Fruit fly (Drosophila melanogaster) whole organism, embryonic: Measurements from ENCODE around the gene CG9522.

Source experiments
- Aef1 ChIP-seq: fragments of 200-800 bp; sonication (Bioruptor generic); IDR thresholded peaks from 3 replicates; pipeline ENCODE4 v1.3.6; 2022; ENCODE audit warnings: missing biosample characterization, missing genetic modification characterization
- Blimp-1 ChIP-seq: fragments of 200-800 bp; sonication (Bioruptor generic); optimal IDR thresholded peaks from 3 replicates; lab custom pipeline; 2018; ENCODE audit warnings: missing biosample characterization, missing genetic modification characterization, mild to moderate bottlenecking, moderate library complexity, missing genetic modification reagents
- CG10979 ChIP-seq: fragments of 200-800 bp; sonication (Bioruptor generic); optimal IDR thresholded peaks from 2 replicates; lab custom pipeline; 2018; ENCODE audit warnings: missing biosample characterization, mild to moderate bottlenecking, missing genetic modification characterization, moderate library complexity
- CG11093 ChIP-seq: fragments of 200-800 bp; sonication (Bioruptor generic); IDR thresholded peaks from 3 replicates; pipeline ENCODE4 v1.3.6; 2022; ENCODE audit warnings: missing biosample characterization, missing genetic modification characterization
- CG11560 ChIP-seq: fragments of 200-800 bp; sonication (Bioruptor generic); IDR thresholded peaks from 3 replicates; pipeline ENCODE4 v1.3.6; 2022; ENCODE audit warnings: missing biosample characterization, missing genetic modification characterization
- CG14441 ChIP-seq: fragments of 200-800 bp; sonication (Bioruptor generic); IDR thresholded peaks from 2 replicates; pipeline ENCODE4 v1.3.6; 2022; ENCODE audit warnings: missing biosample characterization, missing genetic modification characterization
- CG14965 ChIP-seq: fragments of 200-800 bp; sonication (Bioruptor generic); optimal IDR thresholded peaks from 2 replicates; lab custom pipeline; 2016; ENCODE audit warnings: missing biosample characterization, missing genetic modification characterization, borderline replicate concordance
- CG15073 ChIP-seq: fragments of 200-800 bp; sonication (Bioruptor generic); optimal IDR thresholded peaks from 2 replicates; lab custom pipeline; 2016; ENCODE audit warnings: missing biosample characterization, missing genetic modification characterization
- CG15269 ChIP-seq: fragments of 200-800 bp; sonication (Bioruptor generic); optimal IDR thresholded peaks from 2 replicates; lab custom pipeline; 2018; ENCODE audit warnings: missing biosample characterization, mild to moderate bottlenecking, missing genetic modification characterization, moderate library complexity
- CG15514 ChIP-seq: fragments of 200-800 bp; sonication (Bioruptor generic); optimal IDR thresholded peaks from 3 replicates; lab custom pipeline; 2017; ENCODE audit warnings: missing biosample characterization, missing genetic modification characterization, mild to moderate bottlenecking, moderate library complexity, missing genetic modification reagents
- CG17802 ChIP-seq: fragments of 200-800 bp; sonication (Bioruptor generic); optimal IDR thresholded peaks from 2 replicates; lab custom pipeline; 2018; ENCODE audit warnings: missing biosample characterization, mild to moderate bottlenecking, missing genetic modification characterization, moderate library complexity
- CG18764 ChIP-seq: fragments of 200-800 bp; sonication (Bioruptor generic); optimal IDR thresholded peaks from 3 replicates; lab custom pipeline; 2016; ENCODE audit warnings: missing biosample characterization, missing genetic modification characterization
- CG2678 ChIP-seq: fragments of 200-800 bp; sonication (Bioruptor generic); optimal IDR thresholded peaks from 3 replicates; lab custom pipeline; 2019; ENCODE audit warnings: missing biosample characterization, mild to moderate bottlenecking, missing genetic modification characterization, moderate library complexity
- CG30020 ChIP-seq: fragments of 200-800 bp; optimal IDR thresholded peaks from 2 replicates; lab custom pipeline; 2019; ENCODE audit warnings: missing biosample characterization, mild to moderate bottlenecking, missing genetic modification characterization, moderate library complexity
- CG31388 ChIP-seq: fragments of 200-800 bp; sonication (Bioruptor generic); optimal IDR thresholded peaks from 2 replicates; lab custom pipeline; 2016; ENCODE audit warnings: missing biosample characterization, missing genetic modification characterization
- CG32767 ChIP-seq: fragments of 200-800 bp; sonication (Bioruptor generic); IDR thresholded peaks from 2 replicates; pipeline ENCODE4 v1.3.6; 2022; ENCODE audit warnings: missing biosample characterization, missing genetic modification characterization
- CG4328 ChIP-seq: fragments of 200-800 bp; sonication (Bioruptor generic); optimal IDR thresholded peaks from 3 replicates; lab custom pipeline; 2017; ENCODE audit warnings: missing biosample characterization, missing genetic modification reagents, missing genetic modification characterization
- CG5245 ChIP-seq: fragments of 200-800 bp; sonication (Bioruptor generic); optimal IDR thresholded peaks from 3 replicates; lab custom pipeline; 2016; ENCODE audit warnings: missing biosample characterization, missing genetic modification characterization
- CG7556 ChIP-seq: fragments of 200-800 bp; sonication (Bioruptor generic); optimal IDR thresholded peaks from 2 replicates; lab custom pipeline; 2017; ENCODE audit warnings: missing biosample characterization, mild to moderate bottlenecking, missing genetic modification characterization
- CG7786 ChIP-seq: fragments of 200-800 bp; sonication (Bioruptor generic); optimal IDR thresholded peaks from 2 replicates; lab custom pipeline; 2016; ENCODE audit warnings: missing biosample characterization, missing genetic modification characterization
- CG8281 ChIP-seq: fragments of 200-800 bp; sonication (Bioruptor generic); optimal IDR thresholded peaks from 2 replicates; lab custom pipeline; 2018; ENCODE audit warnings: missing biosample characterization, mild to moderate bottlenecking, missing genetic modification characterization, moderate library complexity
- CG8359 ChIP-seq: fragments of 200-800 bp; sonication (Bioruptor generic); optimal IDR thresholded peaks from 2 replicates; lab custom pipeline; 2017; ENCODE audit warnings: missing biosample characterization, mild to moderate bottlenecking, missing genetic modification characterization, borderline replicate concordance
- Camta ChIP-seq: fragments of 200-800 bp; sonication (Bioruptor generic); optimal IDR thresholded peaks from 2 replicates; lab custom pipeline; 2016; ENCODE audit warnings: missing biosample characterization, missing genetic modification characterization
- Dbx ChIP-seq: fragments of 200-800 bp; sonication (Bioruptor generic); IDR thresholded peaks from 3 replicates; pipeline ENCODE4 v1.3.6; 2022; ENCODE audit warnings: missing biosample characterization, missing genetic modification characterization
- Dip3 ChIP-seq: fragments of 200-800 bp; sonication (Bioruptor generic); optimal IDR thresholded peaks from 3 replicates; lab custom pipeline; 2016; ENCODE audit warnings: missing biosample characterization, missing genetic modification characterization
- Gsc ChIP-seq: fragments of 200-800 bp; sonication (Bioruptor generic); IDR thresholded peaks from 2 replicates; pipeline ENCODE4 v1.3.6; 2022; ENCODE audit warnings: missing biosample characterization, missing genetic modification characterization
- HHEX ChIP-seq: fragments of 200-800 bp; sonication (Bioruptor generic); optimal IDR thresholded peaks from 3 replicates; lab custom pipeline; 2017; ENCODE audit warnings: missing biosample characterization, mild to moderate bottlenecking, missing genetic modification characterization, missing genetic modification reagents
- HLHmδ ChIP-seq: fragments of 200-800 bp; sonication (Bioruptor generic); optimal IDR thresholded peaks from 2 replicates; lab custom pipeline; 2018; ENCODE audit warnings: missing biosample characterization, mild to moderate bottlenecking, missing genetic modification characterization, moderate library complexity
- Hr51 ChIP-seq, 2 experiments: fragments of 200-800 bp; sonication (Bioruptor generic); optimal IDR thresholded peaks; 2 replicates in 1 of 2; 3 replicates in 1 of 2; lab custom pipeline; 2016 to 2018; ENCODE audit warnings: missing biosample characterization in 2 of 2, missing genetic modification characterization in 2 of 2, mild to moderate bottlenecking in 1 of 2, moderate library complexity in 1 of 2
- MTF-1 ChIP-seq: fragments of 200-800 bp; sonication (Bioruptor generic); optimal IDR thresholded peaks from 2 replicates; lab custom pipeline; 2018; ENCODE audit warnings: missing biosample characterization, mild to moderate bottlenecking, missing genetic modification characterization, borderline replicate concordance
- NFAT ChIP-seq: fragments of 200-800 bp; sonication (Bioruptor generic); IDR thresholded peaks from 2 replicates; pipeline ENCODE4 v1.3.6; 2022; ENCODE audit warnings: missing biosample characterization, missing genetic modification characterization
- Opbp ChIP-seq: fragments of 200-800 bp; sonication (Bioruptor generic); IDR thresholded peaks from 3 replicates; pipeline ENCODE4 v1.3.6; 2022; ENCODE audit warnings: missing biosample characterization, missing genetic modification characterization; ENCODE audit not compliant: partially characterized antibody
- Ravus ChIP-seq: fragments of 200-800 bp; sonication (Bioruptor generic); IDR thresholded peaks from 2 replicates; pipeline ENCODE4 v1.3.6; 2022; ENCODE audit warnings: missing biosample characterization, missing genetic modification characterization
- Ssrp ChIP-seq: fragments of 200-800 bp; sonication (Bioruptor generic); optimal IDR thresholded peaks from 2 replicates; lab custom pipeline; 2018; ENCODE audit warnings: missing biosample characterization, mild to moderate bottlenecking, missing genetic modification characterization, moderate library complexity
- ato ChIP-seq: fragments of 200-800 bp; sonication (Bioruptor generic); IDR thresholded peaks from 2 replicates; pipeline ENCODE4 v1.3.6; 2022; ENCODE audit warnings: missing biosample characterization, missing genetic modification characterization; ENCODE audit not compliant: partially characterized antibody
- cad ChIP-seq: fragments of >200 bp; optimal IDR thresholded peaks from 2 replicates; lab custom pipeline; 2017; ENCODE audit warnings: missing biosample characterization, missing genetic modification characterization
- chif ChIP-seq, 2 experiments: fragments of 200-800 bp; sonication (Bioruptor generic); optimal IDR thresholded peaks; 3 replicates each; lab custom pipeline; 2016; ENCODE audit warnings: missing biosample characterization in 2 of 2, missing genetic modification characterization in 2 of 2
- dimm ChIP-seq: fragments of 200-800 bp; sonication (Bioruptor generic); IDR thresholded peaks from 2 replicates; pipeline ENCODE4 v1.3.6; 2022; ENCODE audit warnings: missing biosample characterization, missing genetic modification characterization
- ewg ChIP-seq: fragments of 200-800 bp; sonication (Bioruptor generic); optimal IDR thresholded peaks from 3 replicates; lab custom pipeline; 2017; ENCODE audit warnings: mild to moderate bottlenecking, missing biosample characterization, missing genetic modification reagents, missing genetic modification characterization
- gcm2 ChIP-seq: fragments of 200-800 bp; sonication (Bioruptor generic); optimal IDR thresholded peaks from 2 replicates; lab custom pipeline; 2016; ENCODE audit warnings: missing biosample characterization, missing genetic modification characterization
- lab ChIP-seq: fragments of 200-800 bp; sonication (Bioruptor generic); optimal IDR thresholded peaks from 3 replicates; lab custom pipeline; 2017; ENCODE audit warnings: missing biosample characterization, missing genetic modification characterization, mild to moderate bottlenecking, moderate library complexity, missing genetic modification reagents
- mirr ChIP-seq: fragments of 200-800 bp; sonication (Bioruptor generic); optimal IDR thresholded peaks from 3 replicates; lab custom pipeline; 2018; ENCODE audit warnings: missing biosample characterization, mild to moderate bottlenecking, missing genetic modification characterization
- odd ChIP-seq: fragments of 200-800 bp; sonication (Bioruptor generic); optimal IDR thresholded peaks from 2 replicates; lab custom pipeline; 2017; ENCODE audit warnings: missing biosample characterization, mild to moderate bottlenecking, missing genetic modification characterization
- org-1 ChIP-seq: fragments of 200-800 bp; sonication (Bioruptor generic); optimal IDR thresholded peaks from 2 replicates; lab custom pipeline; 2017; ENCODE audit warnings: missing biosample characterization, missing genetic modification characterization
- stwl ChIP-seq: fragments of 200-800 bp; sonication (Bioruptor generic); optimal IDR thresholded peaks from 3 replicates; lab custom pipeline; 2018; ENCODE audit warnings: missing biosample characterization, mild to moderate bottlenecking, missing genetic modification characterization, moderate library complexity
- tap ChIP-seq: fragments of 200-800 bp; optimal IDR thresholded peaks from 3 replicates; lab custom pipeline; 2019; ENCODE audit warnings: missing biosample characterization, mild to moderate bottlenecking, missing genetic modification characterization, moderate library complexity
- tio ChIP-seq: fragments of 200-800 bp; sonication (Bioruptor generic); optimal IDR thresholded peaks from 2 replicates; lab custom pipeline; 2017; ENCODE audit warnings: missing biosample characterization, missing genetic modification characterization, inconsistent platforms
- unc-4 ChIP-seq: fragments of 200-800 bp; sonication (Bioruptor generic); IDR thresholded peaks from 2 replicates; pipeline ENCODE4 v1.3.6; 2022; ENCODE audit warnings: missing biosample characterization, missing genetic modification characterization; ENCODE audit not compliant: partially characterized antibody
- zf30C ChIP-seq: fragments of 200-800 bp; sonication (Bioruptor generic); optimal IDR thresholded peaks from 3 replicates; lab custom pipeline; 2018; ENCODE audit warnings: missing biosample characterization, mild to moderate bottlenecking, missing genetic modification characterization

The CG9522 gene

DNA sequence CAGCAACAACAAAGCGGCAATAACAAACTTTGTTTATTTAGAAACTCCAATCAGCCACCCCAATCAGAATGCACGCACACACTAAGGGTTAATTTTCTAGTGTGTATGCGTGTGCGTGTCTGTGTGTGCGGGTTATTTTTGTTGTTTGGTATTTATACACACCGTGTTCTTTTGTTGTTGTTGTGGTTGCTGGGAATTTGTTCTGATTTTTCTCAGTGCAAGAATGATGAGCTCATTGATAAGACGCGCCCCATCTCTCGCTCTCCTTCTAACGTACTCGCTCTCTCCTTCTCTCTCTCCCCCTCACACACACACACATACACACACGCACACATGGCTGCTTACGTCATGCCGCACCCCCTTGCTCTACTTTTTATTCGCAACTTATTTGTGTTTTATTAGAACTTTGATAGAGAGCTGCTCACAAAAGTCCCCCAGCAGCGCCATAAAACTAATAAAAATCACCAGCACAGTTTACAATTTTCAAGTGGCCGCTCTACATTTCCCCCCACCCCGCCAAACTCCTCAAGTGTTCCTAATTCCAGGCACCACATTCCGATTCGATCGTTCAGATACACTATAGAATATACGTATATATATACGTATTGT is 8.8 kb downstream of the CG9522 start (continued):
- TF ChIP-seq lab (GFP tag; lab: Kevin White, UChicago) (peak; percentile 71), odd (no peak), CG15514 (GFP tag; lab: Kevin White, UChicago) (no peak), CG4328 (GFP tag; lab: Kevin White, UChicago) (peak; percentile 51), CG15269 (tag; lab: Kevin White, UChicago) (peak; percentile 35), org-1 (GFP tag; lab: Kevin White, UChicago) (peak; percentile 17), CG15073 (no peak), CG2678 (tag; lab: Kevin White, UChicago) (peak; percentile 58), CG7556 (GFP tag; lab: Kevin White, UChicago) (no peak), mirr (GFP tag; lab: Kevin White, UChicago) (peak; percentile 26), CG31388 (no peak), Ssrp (tag; lab: Kevin White, UChicago) (no peak), cad (no peak), Aef1 (peak; percentile 71), zf30C (peak; percentile 91), CG18764 (GFP tag; lab: Kevin White, UChicago) (no peak), CG14441 (GFP tag; lab: Robert Waterston, UW) (peak; percentile 52), CG32767 (GFP tag; lab: Robert Waterston, UW) (peak; percentile 48; the same call in 1 of the 2 replicates), Dbx (0 out of 3 replicates have a peak, but pooled peaks have one; percentile 51), Blimp-1 (GFP tag; lab: Kevin White, UChicago) (no peak), CG14965 (GFP tag; lab: Kevin White, UChicago) (no peak), CG10979 (no peak), gcm2 (GFP tag; lab: Kevin White, UChicago) (no peak), CG17802 (tag; lab: Kevin White, UChicago) (no peak), CG7786 (GFP tag; lab: Kevin White, UChicago) (peak; percentile 63), HLHmδ (GFP tag; lab: Kevin White, UChicago) (no peak), NFAT (GFP tag; lab: Robert Waterston, UW) (peak; percentile 66; the same call in 1 of the 2 replicates), chif (GFP tag; optimal IDR thresholded peaks at IDR 0.05; lab: Kevin White, UChicago) (no peak), dimm (GFP tag; lab: Robert Waterston, UW) (no peak), tio (GFP tag; lab: Kevin White, UChicago) (no peak), tap (tag; lab: Kevin White, UChicago) (no peak), Hr51 (GFP tag; optimal IDR thresholded peaks at IDR 0.05; lab: Kevin White, UChicago) (peak in 1 of 2 experiments; percentile 60), Dip3 (GFP tag; lab: Kevin White, UChicago) (peak; percentile 28), CG30020 (tag; lab: Kevin White, UChicago) (no peak), unc-4 (GFP tag; lab: Robert Waterston, UW) (no peak), ato (GFP tag; lab: Robert Waterston, UW) (no peak), Opbp (GFP tag; lab: Robert Waterston, UW) (no peak), Camta (GFP tag; lab: Kevin White, UChicago) (no peak), CG11093 (GFP tag; lab: Robert Waterston, UW) (no peak), MTF-1 (GFP tag; lab: Kevin White, UChicago) (peak; percentile 52), Ravus (GFP tag; lab: Robert Waterston, UW) (no peak), ewg (GFP tag; lab: Kevin White, UChicago) (no peak), stwl (no peak), Gsc (GFP tag; lab: Robert Waterston, UW) (no peak), CG8359 (GFP tag; lab: Kevin White, UChicago) (peak; percentile 34), HHEX (peak; percentile 39), CG8281 (no peak), CG5245 (GFP tag; lab: Kevin White, UChicago) (peak; percentile 4), CG11560 (tag; lab: Robert Waterston, UW) (no peak)
